Worm (Caenorhabditis elegans) whole organism, L3 larva: Measurements from ENCODE around the gene C05A2.4.

ENCODE experiments used
- ama-1 ChIP-seq: fragments of 150-350 bp; optimal IDR thresholded peaks from 2 replicates; lab custom pipeline; 2018
- elt-3 ChIP-seq, 3 experiments: fragments of 150-350 bp in 1 of 3; sonication (generic microtip) in 2 of 3; optimal IDR thresholded peaks; 2 replicates in 2 of 3; 4 replicates in 1 of 3; lab custom pipeline; 2014 to 2017; ENCODE audit warnings: missing biosample characterization in 3 of 3, missing genetic modification characterization in 3 of 3
- pqm-1 ChIP-seq: fragments of 150-350 bp; optimal IDR thresholded peaks from 2 replicates; lab custom pipeline; 2017; ENCODE audit warnings: missing biosample characterization, missing genetic modification characterization, inconsistent platforms
- tbx-2 ChIP-seq: sonication (generic microtip); optimal IDR thresholded peaks from 2 replicates; lab custom pipeline; 2016; ENCODE audit warnings: mild to moderate bottlenecking, missing genetic modification characterization, missing compliant biosample characterization
- ztf-4 ChIP-seq: fragments of 150-350 bp; optimal IDR thresholded peaks from 2 replicates; lab custom pipeline; 2014; ENCODE audit warnings: missing biosample characterization, missing genetic modification characterization

DNA sequence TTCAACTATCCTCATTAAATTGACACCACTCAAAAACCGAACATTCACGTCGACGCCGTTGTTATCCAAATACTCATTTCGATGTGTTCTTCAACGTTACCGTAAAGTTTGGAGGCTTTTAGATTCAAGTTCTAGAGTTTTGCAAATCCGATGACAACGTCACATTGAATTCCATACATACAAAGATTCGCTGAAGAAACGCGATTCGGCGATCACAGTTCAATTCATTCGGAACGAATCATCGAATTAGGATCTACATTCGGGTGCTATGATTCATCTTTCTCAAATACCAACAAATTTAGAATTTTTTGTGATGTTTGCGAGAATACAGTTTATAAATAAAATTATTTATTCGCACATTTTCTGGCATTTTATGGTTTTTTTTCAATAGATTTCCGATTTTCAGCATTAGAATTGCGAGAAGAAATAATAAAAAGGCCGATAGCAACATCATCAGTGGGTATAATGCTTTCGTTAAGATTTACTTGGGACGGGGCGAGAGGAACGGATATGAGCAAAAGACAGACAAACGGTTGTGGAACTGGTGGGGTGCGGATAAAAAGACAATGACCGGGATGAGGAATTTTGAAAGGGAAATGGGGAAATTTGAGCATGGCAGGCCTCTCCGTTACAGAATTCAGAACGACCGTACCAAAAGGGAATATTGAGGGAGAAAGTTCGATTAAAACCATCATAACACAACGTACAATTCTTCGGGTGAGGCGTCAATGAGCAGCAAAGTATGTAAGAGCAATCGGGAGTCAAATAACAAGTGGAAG is 16.7 kb downstream of the C05A2.4 start:
- no peak for TF ChIP-seq ama-1 (lab: Kevin White, UChicago)
- no peak for TF ChIP-seq pqm-1
- no peak for TF ChIP-seq tbx-2 (tag; lab: Kevin White, UChicago)
- TF ChIP-seq elt-3 (tag; optimal IDR thresholded peaks at IDR 0.05; lab: Kevin White, UChicago) = no peak
- TF ChIP-seq ztf-4 = no peak
